Fruit fly (Drosophila melanogaster) whole organism, embryonic: ENCODE results near the gene Eig71Ed.

Experiments used
- B-H1 ChIP-seq: fragments of 200-800 bp; sonication (Bioruptor generic); IDR thresholded peaks from 3 replicates; pipeline ENCODE4 v1.3.6; 2022; ENCODE audit warnings: missing biosample characterization, missing genetic modification characterization
- BEAF-32 ChIP-seq: fragments of 200-800 bp; sonication (Bioruptor generic); optimal IDR thresholded peaks from 3 replicates; lab custom pipeline; 2017; ENCODE audit warnings: missing biosample characterization, missing genetic modification characterization, mild to moderate bottlenecking, moderate library complexity, missing genetic modification reagents
- CG10274 ChIP-seq: fragments of 200-800 bp; sonication (Bioruptor generic); optimal IDR thresholded peaks from 3 replicates; lab custom pipeline; 2017; ENCODE audit warnings: missing biosample characterization, mild to moderate bottlenecking, missing genetic modification characterization
- CG10431 ChIP-seq: fragments of 200-800 bp; sonication (Bioruptor generic); optimal IDR thresholded peaks from 3 replicates; lab custom pipeline; 2018; ENCODE audit warnings: missing biosample characterization, mild to moderate bottlenecking, missing genetic modification characterization
- CG10959 ChIP-seq: fragments of 200-800 bp; sonication (Bioruptor generic); IDR thresholded peaks from 2 replicates; pipeline ENCODE4 v1.3.6; 2022; ENCODE audit warnings: missing biosample characterization, missing genetic modification characterization
- CG11723 ChIP-seq: fragments of 200-800 bp; sonication (Bioruptor generic); optimal IDR thresholded peaks from 2 replicates; lab custom pipeline; 2017; ENCODE audit warnings: missing biosample characterization, mild to moderate bottlenecking, missing genetic modification characterization
- CG12104 ChIP-seq: fragments of 200-800 bp; sonication (Bioruptor generic); optimal IDR thresholded peaks from 3 replicates; lab custom pipeline; 2016; ENCODE audit warnings: missing biosample characterization, missing genetic modification characterization
- CG13296 ChIP-seq: fragments of 200-800 bp; sonication (Bioruptor generic); optimal IDR thresholded peaks from 3 replicates; lab custom pipeline; 2018; ENCODE audit warnings: missing biosample characterization, mild to moderate bottlenecking, missing genetic modification characterization
- CG1603 ChIP-seq: fragments of 200-800 bp; sonication (Bioruptor generic); optimal IDR thresholded peaks from 2 replicates; lab custom pipeline; 2019; ENCODE audit warnings: missing biosample characterization, mild to moderate bottlenecking, missing genetic modification characterization, moderate library complexity
- CG17186 ChIP-seq: fragments of 200-800 bp; sonication (Bioruptor generic); optimal IDR thresholded peaks from 3 replicates; lab custom pipeline; 2017; ENCODE audit warnings: missing biosample characterization, missing genetic modification reagents, missing genetic modification characterization
- CG18619 ChIP-seq: fragments of 200-800 bp; sonication (Bioruptor generic); optimal IDR thresholded peaks from 3 replicates; lab custom pipeline; 2017; ENCODE audit warnings: missing biosample characterization, mild to moderate bottlenecking, missing genetic modification characterization
- CG2875 ChIP-seq: fragments of 200-800 bp; sonication (Bioruptor generic); optimal IDR thresholded peaks from 2 replicates; lab custom pipeline; 2017; ENCODE audit warnings: missing biosample characterization, mild to moderate bottlenecking, missing genetic modification characterization, missing genetic modification reagents
- CG34224 ChIP-seq: fragments of 200-800 bp; sonication (Bioruptor generic); IDR thresholded peaks from 3 replicates; pipeline ENCODE4 v1.3.6; 2022; ENCODE audit warnings: missing biosample characterization, missing genetic modification characterization; ENCODE audit not compliant: partially characterized antibody
- CG43689 ChIP-seq: fragments of 200-800 bp; sonication (Bioruptor generic); IDR thresholded peaks from 2 replicates; pipeline ENCODE4 v1.3.6; 2022; ENCODE audit warnings: missing biosample characterization, missing genetic modification characterization
- CG6175 ChIP-seq: fragments of 200-800 bp; sonication (Bioruptor generic); IDR thresholded peaks from 3 replicates; pipeline ENCODE4 v1.3.6; 2022; ENCODE audit warnings: missing biosample characterization, missing genetic modification characterization
- CG6765 ChIP-seq: fragments of 200-800 bp; sonication (Bioruptor generic); optimal IDR thresholded peaks from 3 replicates; lab custom pipeline; 2017; ENCODE audit warnings: missing biosample characterization, mild to moderate bottlenecking, missing genetic modification characterization
- CG7372 ChIP-seq: fragments of 200-800 bp; sonication (Bioruptor generic); IDR thresholded peaks from 2 replicates; pipeline ENCODE4 v1.3.6; 2022; ENCODE audit warnings: missing biosample characterization, missing genetic modification characterization
- CG7745 ChIP-seq: fragments of 200-800 bp; sonication (Bioruptor generic); optimal IDR thresholded peaks from 2 replicates; lab custom pipeline; 2018; ENCODE audit warnings: missing biosample characterization, mild to moderate bottlenecking, missing genetic modification characterization, moderate library complexity
- CG8388 ChIP-seq: fragments of 200-800 bp; sonication (Bioruptor generic); optimal IDR thresholded peaks from 2 replicates; lab custom pipeline; 2019; ENCODE audit warnings: missing biosample characterization, mild to moderate bottlenecking, missing genetic modification characterization, moderate library complexity
- CG9797 ChIP-seq: fragments of 200-800 bp; sonication (Bioruptor generic); optimal IDR thresholded peaks from 3 replicates; lab custom pipeline; 2018; ENCODE audit warnings: missing biosample characterization, mild to moderate bottlenecking, missing genetic modification characterization
- D19B ChIP-seq: fragments of 200-800 bp; sonication (Bioruptor generic); optimal IDR thresholded peaks from 2 replicates; lab custom pipeline; 2017; ENCODE audit warnings: missing biosample characterization, mild to moderate bottlenecking, missing genetic modification characterization
- Doc3 ChIP-seq: fragments of 200-800 bp; sonication (Bioruptor generic); IDR thresholded peaks from 3 replicates; pipeline ENCODE4 v1.3.6; 2022; ENCODE audit warnings: missing biosample characterization, missing genetic modification characterization; ENCODE audit not compliant: partially characterized antibody
- Drgx ChIP-seq: fragments of 200-800 bp; sonication (Bioruptor generic); IDR thresholded peaks from 2 replicates; pipeline ENCODE4 v1.3.6; 2022; ENCODE audit warnings: missing biosample characterization, missing genetic modification characterization
- Ets65A ChIP-seq: fragments of 200-800 bp; sonication (Bioruptor generic); peaks from one replicate; lab custom pipeline; 2016; ENCODE audit warnings: missing biosample characterization, missing genetic modification characterization
- Fer1 ChIP-seq: fragments of 200-800 bp; sonication (Bioruptor generic); optimal IDR thresholded peaks from 2 replicates; lab custom pipeline; 2017; ENCODE audit warnings: missing biosample characterization, mild to moderate bottlenecking, missing genetic modification characterization
- Ravus ChIP-seq: fragments of 200-800 bp; sonication (Bioruptor generic); IDR thresholded peaks from 2 replicates; pipeline ENCODE4 v1.3.6; 2022; ENCODE audit warnings: missing biosample characterization, missing genetic modification characterization
- Xbp1 ChIP-seq: fragments of 200-800 bp; sonication (Bioruptor generic); optimal IDR thresholded peaks from 3 replicates; lab custom pipeline; 2016; ENCODE audit warnings: missing biosample characterization, mild to moderate bottlenecking, missing genetic modification characterization
- bowl ChIP-seq: fragments of 200-800 bp; sonication (Bioruptor generic); IDR thresholded peaks from 2 replicates; pipeline ENCODE4 v1.3.6; 2022; ENCODE audit warnings: missing biosample characterization, missing genetic modification characterization
- cg ChIP-seq: fragments of 200-800 bp; sonication (Bioruptor generic); optimal IDR thresholded peaks from 3 replicates; lab custom pipeline; 2019; ENCODE audit warnings: missing biosample characterization, mild to moderate bottlenecking, missing genetic modification characterization, moderate library complexity
- chif ChIP-seq, 2 experiments: fragments of 200-800 bp; sonication (Bioruptor generic); optimal IDR thresholded peaks; 3 replicates each; lab custom pipeline; 2016; ENCODE audit warnings: missing biosample characterization in 2 of 2, missing genetic modification characterization in 2 of 2
- chinmo ChIP-seq: fragments of 200-800 bp; sonication (Bioruptor generic); IDR thresholded peaks from 4 replicates; pipeline ENCODE4 v1.3.6; 2022; ENCODE audit warnings: missing biosample characterization, missing genetic modification characterization; ENCODE audit not compliant: partially characterized antibody
- fd102C ChIP-seq: fragments of 200-800 bp; sonication (Bioruptor generic); optimal IDR thresholded peaks from 2 replicates; lab custom pipeline; 2018; ENCODE audit warnings: missing biosample characterization, mild to moderate bottlenecking, missing genetic modification characterization, moderate library complexity
- fu2 ChIP-seq: fragments of 200-800 bp; sonication (Bioruptor generic); optimal IDR thresholded peaks from 2 replicates; lab custom pipeline; 2016; ENCODE audit warnings: missing biosample characterization, missing genetic modification characterization
- hkb ChIP-seq, 2 experiments: fragments of 200-800 bp in 1 of 2; fragments of >200 bp in 1 of 2; sonication (Bioruptor generic) in 1 of 2; IDR thresholded peaks in 1 of 2; optimal IDR thresholded peaks in 1 of 2; 2 replicates each; pipeline versions ENCODE4 v1.3.6 to Lab custom; 2017 to 2022; ENCODE audit warnings: missing biosample characterization in 1 of 2, missing genetic modification characterization in 1 of 2
- kni ChIP-seq: fragments of 200-800 bp; sonication (Bioruptor generic); optimal IDR thresholded peaks from 3 replicates; lab custom pipeline; 2017; ENCODE audit warnings: mild to moderate bottlenecking, missing biosample characterization, missing genetic modification reagents, missing genetic modification characterization
- lola ChIP-seq, 3 experiments: fragments of >200 bp in 2 of 3; fragments of 200-800 bp in 1 of 3; sonication (Bioruptor generic) in 1 of 3; optimal IDR thresholded peaks; 2 replicates each; lab custom pipeline; 2017 to 2019; ENCODE audit warnings: missing biosample characterization in 3 of 3, missing genetic modification characterization in 3 of 3, mild to moderate bottlenecking in 1 of 3, moderate library complexity in 1 of 3
- pan ChIP-seq, 4 experiments: fragments of >200 bp in 3 of 4; fragments of 200-800 bp in 1 of 4; sonication (Bioruptor generic) in 1 of 4; optimal IDR thresholded peaks in 3 of 4; IDR thresholded peaks in 1 of 4; 2 replicates each; pipeline versions ENCODE4 v1.3.6 to Lab custom; 2017 to 2022; ENCODE audit warnings: missing biosample characterization in 2 of 4, missing genetic modification characterization in 2 of 4, mixed read lengths in 1 of 4
- psq ChIP-seq: fragments of 200-800 bp; sonication (Bioruptor generic); optimal IDR thresholded peaks from 2 replicates; lab custom pipeline; 2017; ENCODE audit warnings: missing biosample characterization, missing genetic modification characterization
- pum ChIP-seq: fragments of 200-800 bp; sonication (Bioruptor generic); optimal IDR thresholded peaks from 2 replicates; lab custom pipeline; 2016; ENCODE audit warnings: missing biosample characterization, missing genetic modification characterization
- slbo ChIP-seq: fragments of 200-800 bp; sonication (Bioruptor generic); IDR thresholded peaks from 2 replicates; pipeline ENCODE4 v1.3.6; 2022; ENCODE audit warnings: missing biosample characterization, missing genetic modification characterization
- sqz ChIP-seq: fragments of 200-800 bp; sonication (Bioruptor generic); optimal IDR thresholded peaks from 3 replicates; lab custom pipeline; 2018; ENCODE audit warnings: missing biosample characterization, mild to moderate bottlenecking, missing genetic modification characterization
- tio ChIP-seq: fragments of 200-800 bp; sonication (Bioruptor generic); optimal IDR thresholded peaks from 2 replicates; lab custom pipeline; 2017; ENCODE audit warnings: missing biosample characterization, missing genetic modification characterization, inconsistent platforms

The Eig71Ed gene

DNA sequence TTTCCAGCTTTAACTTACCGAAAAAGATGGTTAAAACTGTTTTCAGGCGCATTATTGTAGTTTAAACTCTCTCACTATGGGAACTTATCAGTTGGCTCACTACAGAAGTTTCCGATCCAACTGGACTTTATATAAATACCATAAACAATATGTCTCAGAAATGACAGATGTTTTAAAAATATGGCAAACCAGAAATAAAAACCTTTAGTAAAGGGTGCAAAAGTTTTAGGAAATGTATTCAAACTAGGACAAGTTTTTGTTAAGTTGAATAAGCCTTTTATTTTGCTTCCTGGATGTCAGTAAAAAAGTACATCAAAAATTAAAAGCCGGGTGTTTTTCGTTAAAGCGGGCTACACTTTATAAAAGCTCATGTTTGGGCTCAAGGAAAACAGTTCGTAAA is 2.8 kb upstream of the Eig71Ed start, which contains the start of the genes Eig71Ea and Eig71Eb:
Eig71Ea (minus strand) TSS at position 101 of the 400 bp plus-strand sequence.
Eig71Eb (plus strand) TSS at position 376 of the 400 bp plus-strand sequence.
- TF ChIP-seq Fer1 (GFP tag; lab: Kevin White, UChicago), result no peak
- no peak for TF ChIP-seq sqz
- no peak for TF ChIP-seq CG10431 (GFP tag; lab: Kevin White, UChicago)
- no peak for TF ChIP-seq CG7372
- TF ChIP-seq pum, result no peak
- TF ChIP-seq CG12104, result no peak
- TF ChIP-seq CG8388 (GFP tag; lab: Kevin White, UChicago), result no peak
- no peak for TF ChIP-seq lola (GFP tag; optimal IDR thresholded peaks at IDR 0.05; lab: Kevin White, UChicago)
- no peak for TF ChIP-seq bowl (GFP tag; lab: Robert Waterston, UW)
- TF ChIP-seq CG17186 (GFP tag; lab: Kevin White, UChicago), result no peak
- no peak for TF ChIP-seq D19B
- TF ChIP-seq BEAF-32 (GFP tag; lab: Kevin White, UChicago), result no peak
- no peak for TF ChIP-seq CG34224
- no peak for TF ChIP-seq Xbp1 (GFP tag; lab: Kevin White, UChicago)
- TF ChIP-seq chinmo, result no peak
- TF ChIP-seq fd102C (GFP tag; lab: Kevin White, UChicago), result no peak
- no peak for TF ChIP-seq fu2 (GFP tag; lab: Kevin White, UChicago)
- TF ChIP-seq CG18619 (GFP tag; lab: Kevin White, UChicago), result no peak
- no peak for TF ChIP-seq CG9797
- no peak for TF ChIP-seq CG43689

DNA sequence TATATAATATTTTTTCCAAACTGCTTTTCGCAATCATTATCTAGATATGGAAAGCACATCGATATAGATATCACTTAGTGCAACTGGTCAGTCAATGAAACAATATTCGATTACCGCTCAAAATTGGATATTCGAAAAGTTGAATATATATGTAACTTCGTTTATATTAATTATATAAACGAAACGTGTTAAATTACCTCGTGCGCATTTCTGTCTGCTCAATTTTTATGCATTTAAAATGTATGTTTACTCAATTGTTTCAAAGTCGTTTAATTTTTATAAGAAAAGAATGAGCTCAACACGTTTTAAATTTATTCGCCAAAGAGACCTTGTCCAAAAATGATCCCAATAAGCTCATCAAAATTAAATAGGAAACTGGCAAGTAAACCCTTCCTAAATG is 1.8 kb upstream of the Eig71Ed start, which contains the start of gene CG43084:
CG43084 (plus strand) TSS at position 301 of the 400 bp plus-strand sequence.
- no peak for TF ChIP-seq Ravus (GFP tag; lab: Robert Waterston, UW)
- no peak for TF ChIP-seq Fer1 (GFP tag; lab: Kevin White, UChicago)
- TF ChIP-seq CG13296 (GFP tag; lab: Kevin White, UChicago), result no peak
- no peak for TF ChIP-seq psq (GFP tag; lab: Kevin White, UChicago)
- no peak for TF ChIP-seq CG6175
- TF ChIP-seq CG10274 (GFP tag; lab: Kevin White, UChicago), result no peak
- TF ChIP-seq tio (GFP tag; lab: Kevin White, UChicago), result no peak
- no peak for TF ChIP-seq kni (GFP tag; lab: Kevin White, UChicago)
- no peak for TF ChIP-seq CG1603 (tag; lab: Kevin White, UChicago)
- no peak for TF ChIP-seq chif (GFP tag; optimal IDR thresholded peaks at IDR 0.05; lab: Kevin White, UChicago)
- no peak for TF ChIP-seq Drgx
- TF ChIP-seq CG11723 (GFP tag; lab: Kevin White, UChicago), result no peak
- no peak for TF ChIP-seq pan (optimal IDR thresholded peaks at IDR 0.05; lab: Kevin White, UChicago)
- TF ChIP-seq pan (GFP tag; optimal IDR thresholded peaks at IDR 0.05 in 1 of 2, IDR thresholded peaks at IDR 0.05 in 1 of 2), result no peak
- no peak for TF ChIP-seq CG10959 (GFP tag; lab: Robert Waterston, UW)
- TF ChIP-seq cg (GFP tag; lab: Kevin White, UChicago), result no peak
- no peak for TF ChIP-seq B-H1 (GFP tag; lab: Robert Waterston, UW)
- TF ChIP-seq slbo, result no peak
- no peak for TF ChIP-seq CG2875
- TF ChIP-seq CG7745 (tag; lab: Kevin White, UChicago), result no peak

DNA sequence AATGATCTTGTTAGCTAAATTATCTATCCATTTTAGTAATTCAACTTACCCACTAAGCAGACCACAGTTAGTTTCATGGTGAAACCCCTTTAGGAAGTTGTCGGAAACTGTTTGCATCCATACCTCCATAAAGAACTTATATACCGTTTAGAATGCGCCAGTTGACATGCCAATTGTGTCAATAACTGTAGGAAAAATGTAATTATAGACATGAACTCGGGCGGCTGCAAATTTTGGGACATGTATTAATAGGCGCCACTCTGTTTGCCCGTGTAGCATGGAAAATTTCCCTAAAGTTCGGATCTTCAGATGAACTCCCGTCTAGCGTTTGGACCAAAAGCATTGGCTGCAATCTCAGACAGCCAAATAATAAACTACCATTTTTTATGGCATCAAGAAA is 3.6 kb downstream of the Eig71Ed start, which contains the start of gene Eig71Ee:
Eig71Ee (minus strand) TSS at position 101 of the 400 bp plus-strand sequence.
- TF ChIP-seq hkb (optimal IDR thresholded peaks at IDR 0.05; lab: Kevin White, UChicago), result no peak
- TF ChIP-seq hkb (GFP tag; IDR thresholded peaks at IDR 0.05; lab: Robert Waterston, UW), result no peak
- no peak for TF ChIP-seq Doc3 (GFP tag; lab: Robert Waterston, UW)
- TF ChIP-seq Ets65A (GFP tag; lab: Kevin White, UChicago), result peak; percentile 24
- no peak for TF ChIP-seq CG6765
